Worm (Caenorhabditis elegans) whole organism, L4 larva: Measurements from ENCODE around the gene let-92.
A peak's percentile ranks its signal among the peaks of the same experiment; 100 is the strongest.

Source experiments
- F26F4.8 ChIP-seq: fragments of 200-800 bp; sonication (Bioruptor generic); conservative IDR thresholded peaks from 2 replicates; pipeline ENCODE4 v1.3.6; 2022; ENCODE audit warnings: missing genetic modification characterization, missing compliant biosample characterization
- F37D6.2 ChIP-seq: sonication (generic microtip); optimal IDR thresholded peaks from 2 replicates; lab custom pipeline; 2016; ENCODE audit warnings: mild to moderate bottlenecking, missing genetic modification characterization, missing compliant biosample characterization
- T20F7.1 ChIP-seq: fragments of 200-800 bp; sonication (Bioruptor generic); optimal IDR thresholded peaks from 2 replicates; lab custom pipeline; 2018; ENCODE audit warnings: mild to moderate bottlenecking, missing genetic modification characterization, missing compliant biosample characterization
- T26A8.4 ChIP-seq: fragments of 200-800 bp; sonication (Bioruptor generic); IDR thresholded peaks from 2 replicates; pipeline ENCODE4 v1.3.6; 2022; ENCODE audit warnings: missing genetic modification characterization, missing compliant biosample characterization
- Y105C5A.15 ChIP-seq: fragments of 200-800 bp; sonication (Bioruptor generic); IDR thresholded peaks from 2 replicates; pipeline ENCODE4 v1.3.6; 2022; ENCODE audit warnings: missing genetic modification characterization, missing compliant biosample characterization
- aly-2 ChIP-seq: sonication (generic microtip); optimal IDR thresholded peaks from 2 replicates; lab custom pipeline; 2018; ENCODE audit warnings: missing biosample characterization, missing genetic modification characterization
- cey-2 ChIP-seq: sonication (generic microtip); optimal IDR thresholded peaks from 3 replicates; lab custom pipeline; 2017; ENCODE audit warnings: missing genetic modification characterization, mild to moderate bottlenecking, missing compliant biosample characterization, antibody characterized with exemption, borderline replicate concordance; ENCODE audit not compliant: insufficient read depth
- daf-16 ChIP-seq, 3 experiments: sonication (generic microtip); optimal IDR thresholded peaks; 2 replicates each; lab custom pipeline; 2016 to 2017; ENCODE audit warnings: missing genetic modification characterization in 3 of 3, missing genetic modification reagents in 3 of 3, mild to moderate bottlenecking in 2 of 3, missing compliant biosample characterization in 2 of 3, missing biosample characterization in 1 of 3, moderate library complexity in 1 of 3
- dmd-9 ChIP-seq: fragments of 200-800 bp; sonication (Bioruptor generic); IDR thresholded peaks from 2 replicates; pipeline ENCODE4 v1.3.6; 2022; ENCODE audit warnings: missing genetic modification reagents, missing genetic modification characterization, missing compliant biosample characterization
- dve-1 ChIP-seq: sonication (generic microtip); optimal IDR thresholded peaks from 2 replicates; lab custom pipeline; 2017; ENCODE audit warnings: antibody characterized with exemption, mild to moderate bottlenecking, missing genetic modification characterization, missing compliant biosample characterization; ENCODE audit not compliant: insufficient read depth
- fkh-10 ChIP-seq: fragments of 150-350 bp; optimal IDR thresholded peaks from 2 replicates; lab custom pipeline; 2014; ENCODE audit warnings: missing biosample characterization, missing genetic modification reagents, missing genetic modification characterization
- hif-1 ChIP-seq, 2 experiments: sonication (generic microtip); optimal IDR thresholded peaks; 2 replicates each; lab custom pipeline; 2016 to 2017; ENCODE audit warnings: missing compliant biosample characterization in 2 of 2, missing genetic modification characterization in 2 of 2, missing genetic modification reagents in 2 of 2, missing genotype in 2 of 2, mild to moderate bottlenecking in 1 of 2
- lin-13 ChIP-seq: fragments of 150-350 bp; optimal IDR thresholded peaks from 2 replicates; lab custom pipeline; 2014; ENCODE audit warnings: missing biosample characterization, missing genetic modification reagents, missing genetic modification characterization
- lin-15B ChIP-seq: fragments of 150-350 bp; sonication (generic microtip); optimal IDR thresholded peaks from 3 replicates; lab custom pipeline; 2014; ENCODE audit warnings: missing biosample characterization, missing genetic modification characterization
- lin-29 ChIP-seq: fragments of 200-800 bp; sonication (Bioruptor generic); IDR thresholded peaks from 2 replicates; pipeline ENCODE4 v1.3.6; 2022; ENCODE audit warnings: missing genetic modification reagents, missing genetic modification characterization, missing compliant biosample characterization
- lin-38 ChIP-seq: fragments of 200-800 bp; sonication (Bioruptor generic); IDR thresholded peaks from 2 replicates; pipeline ENCODE4 v1.3.6; 2022; ENCODE audit warnings: missing genetic modification reagents, missing genetic modification characterization, missing compliant biosample characterization
- mdl-1 ChIP-seq, 2 experiments: fragments of 150-350 bp in 1 of 2; sonication (generic microtip) in 1 of 2; optimal IDR thresholded peaks; 2 replicates each; lab custom pipeline; 2014 to 2017; ENCODE audit warnings: missing biosample characterization in 2 of 2, missing genetic modification characterization in 2 of 2
- mdt-29 ChIP-seq: fragments of 200-800 bp; sonication (Bioruptor generic); IDR thresholded peaks from 2 replicates; pipeline ENCODE4 v1.3.6; 2022; ENCODE audit warnings: missing genetic modification reagents, missing genetic modification characterization, missing compliant biosample characterization
- mes-2 ChIP-seq: sonication (generic microtip); optimal IDR thresholded peaks from 2 replicates; lab custom pipeline; 2016; ENCODE audit warnings: missing genotype, mild to moderate bottlenecking, missing genetic modification characterization, missing compliant biosample characterization; ENCODE audit not compliant: poor library complexity, severe bottlenecking
- mxl-2 ChIP-seq: fragments of 200-800 bp; sonication (Bioruptor generic); conservative IDR thresholded peaks from 2 replicates; pipeline ENCODE4 v1.3.6; 2022; ENCODE audit warnings: missing genetic modification reagents, missing genetic modification characterization, missing compliant biosample characterization
- mxl-3 ChIP-seq: fragments of 200-800 bp; sonication (Bioruptor generic); optimal IDR thresholded peaks from 2 replicates; lab custom pipeline; 2018; ENCODE audit warnings: mild to moderate bottlenecking, missing genetic modification characterization, missing compliant biosample characterization
- nhr-11 ChIP-seq: fragments of 150-350 bp; optimal IDR thresholded peaks from 2 replicates; lab custom pipeline; 2014; ENCODE audit warnings: missing biosample characterization, missing genetic modification characterization
- nhr-237 ChIP-seq: sonication (generic microtip); optimal IDR thresholded peaks from 2 replicates; lab custom pipeline; 2017; ENCODE audit warnings: missing biosample characterization, missing genetic modification characterization
- nhr-25 ChIP-seq: sonication (generic microtip); optimal IDR thresholded peaks from 2 replicates; lab custom pipeline; 2017; ENCODE audit warnings: missing genetic modification characterization, mild to moderate bottlenecking, missing compliant biosample characterization, antibody characterized with exemption, moderate library complexity, borderline replicate concordance; ENCODE audit not compliant: insufficient read depth
- nhr-28 ChIP-seq: fragments of 150-350 bp; optimal IDR thresholded peaks from 2 replicates; lab custom pipeline; 2014; ENCODE audit warnings: missing biosample characterization, missing genetic modification characterization
- nhr-48 ChIP-seq: sonication (generic microtip); optimal IDR thresholded peaks from 2 replicates; lab custom pipeline; 2016; ENCODE audit warnings: mild to moderate bottlenecking, missing genetic modification characterization, missing compliant biosample characterization
- nhr-76 ChIP-seq: fragments of 150-350 bp; optimal IDR thresholded peaks from 2 replicates; lab custom pipeline; 2014; ENCODE audit warnings: missing biosample characterization, missing genetic modification characterization
- php-3 ChIP-seq: fragments of 200-800 bp; sonication (Bioruptor generic); IDR thresholded peaks from 2 replicates; pipeline ENCODE4 v1.3.6; 2022; ENCODE audit warnings: missing genetic modification reagents, missing genetic modification characterization, missing compliant biosample characterization
- skn-1 ChIP-seq: fragments of 150-350 bp; optimal IDR thresholded peaks from 2 replicates; lab custom pipeline; 2014; ENCODE audit warnings: missing biosample characterization, missing genetic modification characterization
- spr-1 ChIP-seq: sonication (generic microtip); optimal IDR thresholded peaks from 2 replicates; lab custom pipeline; 2016; ENCODE audit warnings: mild to moderate bottlenecking, missing genetic modification characterization, missing compliant biosample characterization
- tra-1 ChIP-seq: fragments of 200-800 bp; sonication (Bioruptor generic); IDR thresholded peaks from 2 replicates; pipeline ENCODE4 v1.3.6; 2022; ENCODE audit warnings: missing genetic modification reagents, missing genetic modification characterization, missing compliant biosample characterization
- unc-62 ChIP-seq, 3 experiments: fragments of 150-350 bp in 1 of 3; sonication (generic microtip); optimal IDR thresholded peaks in 2 of 3; peaks in 1 of 3; 1 replicate in 1 of 3; 2 replicates in 2 of 3; lab custom pipeline; 2014 to 2017; ENCODE audit warnings: missing biosample characterization in 3 of 3, missing genetic modification characterization in 3 of 3, missing genetic modification reagents in 3 of 3, missing genotype in 1 of 3
- vab-7 ChIP-seq: fragments of 200-800 bp; sonication (Bioruptor generic); IDR thresholded peaks from 2 replicates; pipeline ENCODE4 v1.3.6; 2022; ENCODE audit warnings: missing genetic modification reagents, missing genetic modification characterization, missing compliant biosample characterization
- zag-1 ChIP-seq: fragments of 150-350 bp; optimal IDR thresholded peaks from 2 replicates; lab custom pipeline; 2014; ENCODE audit warnings: missing biosample characterization, missing genetic modification characterization

The let-92 gene

DNA sequence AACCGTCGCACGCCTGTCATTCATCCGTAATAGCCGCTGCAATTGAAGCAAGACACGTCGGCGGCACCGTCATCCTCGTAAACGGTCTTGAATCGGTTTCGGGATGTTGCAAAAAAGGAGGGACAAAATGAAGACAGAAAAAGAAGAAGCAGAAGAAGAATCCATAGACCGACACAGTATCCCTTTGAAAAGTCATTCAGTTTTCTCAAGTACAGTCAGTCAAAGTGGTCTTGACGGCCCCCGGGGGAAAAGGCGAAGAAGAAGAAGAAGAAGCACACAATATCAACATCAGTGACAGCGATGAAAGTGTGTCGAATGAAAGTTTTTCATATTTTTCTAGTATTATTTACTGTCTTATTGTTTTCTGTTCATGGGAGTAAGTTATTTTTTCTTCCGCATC lies 20.0 kb downstream of the let-92 start, which contains the start of gene cutl-27:
TSS of gene cutl-27 (plus strand) at position 301 of the 400 bp plus-strand sequence.
- no peak for TF ChIP-seq tra-1 (GFP tag; lab: Robert Waterston, UW)
- no peak for TF ChIP-seq nhr-11 (tag; lab: Kevin White, UChicago)
- TF ChIP-seq lin-13, result no peak
- peak in 1 of 2 experiments; percentile 88 for TF ChIP-seq unc-62 (GFP tag; optimal IDR thresholded peaks at IDR 0.05 in 1 of 2; lab: Kevin White, UChicago)
- no peak for TF ChIP-seq unc-62 (tag; optimal IDR thresholded peaks at IDR 0.05; lab: Kevin White, UChicago)
- TF ChIP-seq, all 104 proteins: peak for 1

DNA sequence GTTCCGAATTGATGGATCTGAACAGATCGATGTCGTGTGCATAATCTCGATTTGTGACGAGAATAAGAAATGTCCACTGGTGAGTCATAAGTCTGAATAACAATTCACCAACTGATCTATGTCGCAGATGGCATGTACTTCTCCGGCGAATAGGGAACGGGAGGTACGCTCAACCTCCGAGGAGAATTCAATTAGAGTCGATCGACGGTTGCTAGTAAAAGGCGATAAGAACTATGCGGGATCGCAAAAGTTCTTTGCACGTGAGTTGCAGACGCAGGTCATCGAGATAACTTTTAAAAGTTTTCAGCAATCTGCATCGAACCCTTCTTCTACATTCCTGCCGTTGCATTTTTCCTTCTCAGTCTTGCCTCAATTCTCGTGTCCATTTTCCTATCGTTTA lies 24.3 kb downstream of the let-92 start:
- TF ChIP-seq mdt-29 (GFP tag; lab: Robert Waterston, UW) (no peak), nhr-237 (tag; lab: Kevin White, UChicago) (no peak), hif-1 (tag; optimal IDR thresholded peaks at IDR 0.05; lab: Kevin White, UChicago) (no peak), dve-1 (tag; lab: Kevin White, UChicago) (no peak), Y105C5A.15 (GFP tag; lab: Robert Waterston, UW) (no peak), spr-1 (tag; lab: Kevin White, UChicago) (no peak), T26A8.4 (no peak), cey-2 (no peak), lin-38 (GFP tag; lab: Robert Waterston, UW) (no peak), nhr-48 (tag; lab: Kevin White, UChicago) (no peak), lin-15B (tag; lab: Kevin White, UChicago) (no peak), fkh-10 (GFP tag; lab: Kevin White, UChicago) (no peak)

DNA sequence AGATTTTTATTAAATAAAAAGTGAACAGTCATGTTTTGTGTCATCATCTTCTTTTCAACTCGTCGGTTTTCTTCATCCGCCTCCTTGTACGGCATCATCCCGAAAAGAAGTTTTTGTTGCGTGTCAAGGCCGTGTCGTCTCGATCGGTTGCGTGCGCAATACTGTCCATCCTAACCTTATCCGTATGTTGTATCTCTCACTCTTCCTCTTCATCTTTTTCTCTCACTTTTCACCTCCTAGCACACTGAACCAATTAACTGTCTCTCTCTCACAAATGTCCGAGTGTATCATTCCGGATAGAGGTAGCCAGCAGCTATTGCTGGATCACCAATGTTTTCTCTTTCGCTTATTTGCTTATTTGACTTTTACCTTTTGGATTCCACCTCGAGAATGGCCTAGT lies 25.2 kb downstream of the let-92 start:
- no peak for TF ChIP-seq T20F7.1 (GFP tag; lab: Kevin White, UChicago)
- peak in 1 of 2 experiments; percentile 10 for TF ChIP-seq mdl-1 (tag; optimal IDR thresholded peaks at IDR 0.05; lab: Kevin White, UChicago)
- TF ChIP-seq nhr-25 (tag; lab: Kevin White, UChicago), result peak; percentile 43
- no peak for TF ChIP-seq skn-1 (tag; lab: Kevin White, UChicago)
- TF ChIP-seq F37D6.2 (tag; lab: Kevin White, UChicago), result no peak
- no peak for TF ChIP-seq lin-29 (GFP tag; lab: Robert Waterston, UW)
- no peak for TF ChIP-seq mxl-3 (GFP tag; lab: Kevin White, UChicago)
- no peak for TF ChIP-seq dmd-9 (GFP tag; lab: Robert Waterston, UW)
- TF ChIP-seq mxl-2, result no peak
- peak; percentile 63 for TF ChIP-seq nhr-28 (tag; lab: Kevin White, UChicago)
- no peak for TF ChIP-seq dve-1 (tag; lab: Kevin White, UChicago)
- TF ChIP-seq nhr-11 (tag; lab: Kevin White, UChicago), result no peak
- no peak for TF ChIP-seq aly-2
- TF ChIP-seq zag-1 (tag; lab: Kevin White, UChicago), result no peak
- TF ChIP-seq daf-16 (GFP tag; optimal IDR thresholded peaks at IDR 0.05; lab: Kevin White, UChicago), result no peak
- no peak for TF ChIP-seq daf-16 (tag; optimal IDR thresholded peaks at IDR 0.05; lab: Kevin White, UChicago)
- TF ChIP-seq spr-1 (tag; lab: Kevin White, UChicago), result no peak
- TF ChIP-seq F26F4.8 (GFP tag; lab: Robert Waterston, UW), result no peak
- TF ChIP-seq vab-7 (GFP tag; lab: Robert Waterston, UW), result no peak
- TF ChIP-seq unc-62 (GFP tag; optimal IDR thresholded peaks at IDR 0.05 in 1 of 2; lab: Kevin White, UChicago), result no peak
- TF ChIP-seq unc-62 (tag; optimal IDR thresholded peaks at IDR 0.05; lab: Kevin White, UChicago), result no peak
- TF ChIP-seq lin-13, result no peak
- no peak for TF ChIP-seq php-3 (GFP tag; lab: Robert Waterston, UW)
- TF ChIP-seq mes-2, result no peak
- no peak for TF ChIP-seq nhr-76
- no peak for TF ChIP-seq lin-38 (GFP tag; lab: Robert Waterston, UW)
